Worm (Caenorhabditis elegans) whole organism, L4 larva: ENCODE measurements around the gene F26F4.2.

Source experiments
- D1046.2 ChIP-seq: fragments of 200-800 bp; sonication (Bioruptor generic); IDR thresholded peaks from 2 replicates; pipeline ENCODE4 v1.3.6; 2022; ENCODE audit warnings: missing genetic modification characterization, missing compliant biosample characterization
- aha-1 ChIP-seq: fragments of 150-350 bp; peaks from one replicate; lab custom pipeline; 2014; ENCODE audit warnings: missing biosample characterization, missing genetic modification characterization
- hif-1 ChIP-seq, 2 experiments: sonication (generic microtip); optimal IDR thresholded peaks; 2 replicates each; lab custom pipeline; 2016 to 2017; ENCODE audit warnings: missing compliant biosample characterization in 2 of 2, missing genetic modification characterization in 2 of 2, missing genetic modification reagents in 2 of 2, missing genotype in 2 of 2, mild to moderate bottlenecking in 1 of 2
- hlh-11 ChIP-seq: fragments of 200-800 bp; sonication (Bioruptor generic); optimal IDR thresholded peaks from 2 replicates; lab custom pipeline; 2018; ENCODE audit warnings: mild to moderate bottlenecking, missing genetic modification characterization, missing compliant biosample characterization
- lin-38 ChIP-seq: fragments of 200-800 bp; sonication (Bioruptor generic); IDR thresholded peaks from 2 replicates; pipeline ENCODE4 v1.3.6; 2022; ENCODE audit warnings: missing genetic modification reagents, missing genetic modification characterization, missing compliant biosample characterization
- mep-1 ChIP-seq: fragments of 150-350 bp; sonication (generic microtip); optimal IDR thresholded peaks from 3 replicates; lab custom pipeline; 2014; ENCODE audit warnings: missing biosample characterization, missing genetic modification characterization
- nhr-11 ChIP-seq: fragments of 150-350 bp; optimal IDR thresholded peaks from 2 replicates; lab custom pipeline; 2014; ENCODE audit warnings: missing biosample characterization, missing genetic modification characterization
- nhr-237 ChIP-seq: sonication (generic microtip); optimal IDR thresholded peaks from 2 replicates; lab custom pipeline; 2017; ENCODE audit warnings: missing biosample characterization, missing genetic modification characterization
- nhr-28 ChIP-seq: fragments of 150-350 bp; optimal IDR thresholded peaks from 2 replicates; lab custom pipeline; 2014; ENCODE audit warnings: missing biosample characterization, missing genetic modification characterization
- spr-1 ChIP-seq: sonication (generic microtip); optimal IDR thresholded peaks from 2 replicates; lab custom pipeline; 2016; ENCODE audit warnings: mild to moderate bottlenecking, missing genetic modification characterization, missing compliant biosample characterization
- spr-3 ChIP-seq: fragments of 200-800 bp; sonication (Bioruptor generic); optimal IDR thresholded peaks from 2 replicates; lab custom pipeline; 2018; ENCODE audit warnings: mild to moderate bottlenecking, missing genetic modification characterization, missing compliant biosample characterization

ce11 chrIII:4906896-4907295 is 4.2 kb upstream of the F26F4.2 start, which contains the start of gene rom-1:
- TF ChIP-seq nhr-237 (tag; lab: Kevin White, UChicago) (no peak), aha-1 (tag; lab: Kevin White, UChicago) (no peak), mep-1 (tag; lab: Kevin White, UChicago) (no peak), hlh-11 (tag; lab: Kevin White, UChicago) (no peak), D1046.2 (no peak), nhr-11 (no peak), spr-1 (tag; lab: Kevin White, UChicago) (no peak), nhr-28 (tag; lab: Kevin White, UChicago) (no peak), lin-38 (GFP tag; lab: Robert Waterston, UW) (no peak), spr-3 (no peak), hif-1 (tag; optimal IDR thresholded peaks at IDR 0.05; lab: Kevin White, UChicago) (no peak)
